Worm (Caenorhabditis elegans) whole organism, young adult: Measurements from ENCODE around the gene fbxb-75.

Experiments used
- B0035.1 ChIP-seq: sonication (generic microtip); optimal IDR thresholded peaks from 2 replicates; lab custom pipeline; 2016; ENCODE audit warnings: missing genetic modification characterization, mild to moderate bottlenecking, missing compliant biosample characterization, missing genotype, missing genetic modification reagents
- C17E4.6 ChIP-seq: fragments of 200-800 bp; sonication (Bioruptor generic); IDR thresholded peaks from 2 replicates; pipeline ENCODE4 v1.3.6; 2022; ENCODE audit warnings: missing genetic modification reagents, missing genetic modification characterization, missing compliant biosample characterization
- F49E8.2 ChIP-seq: sonication (generic microtip); optimal IDR thresholded peaks from 3 replicates; lab custom pipeline; 2017; ENCODE audit warnings: missing genetic modification characterization, mild to moderate bottlenecking, missing compliant biosample characterization, antibody characterized with exemption, moderate library complexity; ENCODE audit not compliant: insufficient read depth
- F52B5.7 ChIP-seq: sonication (generic microtip); optimal IDR thresholded peaks from 2 replicates; lab custom pipeline; 2016; ENCODE audit warnings: mild to moderate bottlenecking, missing genetic modification characterization, missing compliant biosample characterization
- F55B11.4 ChIP-seq: sonication (generic microtip); optimal IDR thresholded peaks from 2 replicates; lab custom pipeline; 2016; ENCODE audit warnings: missing compliant biosample characterization, missing genetic modification characterization, borderline replicate concordance; ENCODE audit not compliant: insufficient read depth
- F57C9.4 ChIP-seq: sonication (generic microtip); optimal IDR thresholded peaks from 2 replicates; lab custom pipeline; 2017; ENCODE audit warnings: mild to moderate bottlenecking, missing genetic modification characterization, missing compliant biosample characterization
- Y67H2A.10 ChIP-seq: fragments of 200-800 bp; sonication (Bioruptor generic); conservative IDR thresholded peaks from 2 replicates; pipeline ENCODE4 v1.3.6; 2022; ENCODE audit warnings: missing genetic modification reagents, missing genetic modification characterization, missing compliant biosample characterization
- Y79H2A.3 ChIP-seq: fragments of 200-800 bp; sonication (Bioruptor generic); conservative IDR thresholded peaks from 2 replicates; pipeline ENCODE4 v1.3.6; 2022; ENCODE audit warnings: missing genetic modification reagents, missing genetic modification characterization, missing compliant biosample characterization
- akir-1 ChIP-seq: fragments of 200-800 bp; sonication (Bioruptor generic); optimal IDR thresholded peaks from 2 replicates; lab custom pipeline; 2018; ENCODE audit warnings: mild to moderate bottlenecking, missing genetic modification characterization, moderate library complexity, missing compliant biosample characterization
- ama-1 ChIP-seq, 3 experiments: fragments of 150-350 bp in 1 of 3; sonication (generic microtip) in 2 of 3; optimal IDR thresholded peaks; 2 replicates each; lab custom pipeline; 2014 to 2018; ENCODE audit warnings: missing biosample characterization in 2 of 3, missing genetic modification characterization in 2 of 3, missing genetic modification reagents in 2 of 3
- aptf-2 ChIP-seq: fragments of 200-800 bp; sonication (Bioruptor generic); conservative IDR thresholded peaks from 2 replicates; pipeline ENCODE4 v1.3.6; 2022; ENCODE audit warnings: missing genetic modification reagents, missing genetic modification characterization, missing compliant biosample characterization
- atf-7 ChIP-seq: sonication (generic microtip); optimal IDR thresholded peaks from 2 replicates; lab custom pipeline; 2017; ENCODE audit warnings: mild to moderate bottlenecking, missing genetic modification characterization, missing compliant biosample characterization
- attf-6 ChIP-seq: fragments of 200-800 bp; sonication (Bioruptor generic); IDR thresholded peaks from 2 replicates; pipeline ENCODE4 v1.3.6; 2022; ENCODE audit warnings: missing genetic modification reagents, missing genetic modification characterization, missing compliant biosample characterization
- ccch-3 ChIP-seq: fragments of 200-800 bp; sonication (Bioruptor generic); optimal IDR thresholded peaks from 2 replicates; lab custom pipeline; 2018; ENCODE audit warnings: mild to moderate bottlenecking, missing genetic modification characterization, missing compliant biosample characterization
- ceh-100 ChIP-seq: fragments of 200-800 bp; sonication (Bioruptor generic); IDR thresholded peaks from 2 replicates; pipeline ENCODE4 v1.3.6; 2022; ENCODE audit warnings: missing genetic modification reagents, missing genetic modification characterization, missing compliant biosample characterization
- ceh-58 ChIP-seq: fragments of 200-800 bp; sonication (Bioruptor generic); IDR thresholded peaks from 2 replicates; pipeline ENCODE4 v1.3.6; 2022; ENCODE audit warnings: missing genetic modification characterization, missing compliant biosample characterization
- ceh-79 ChIP-seq: sonication (generic microtip); optimal IDR thresholded peaks from 2 replicates; lab custom pipeline; 2017; ENCODE audit warnings: mild to moderate bottlenecking, missing genetic modification characterization, missing compliant biosample characterization
- chd-7 ChIP-seq: sonication (generic microtip); optimal IDR thresholded peaks from 2 replicates; lab custom pipeline; 2016; ENCODE audit warnings: mild to moderate bottlenecking, missing genetic modification characterization, moderate library complexity, missing compliant biosample characterization
- efl-1 ChIP-seq: fragments of 150-350 bp; optimal IDR thresholded peaks from 2 replicates; lab custom pipeline; 2014; ENCODE audit warnings: missing biosample characterization, missing genetic modification reagents, missing genetic modification characterization
- egl-18 ChIP-seq: fragments of 200-800 bp; sonication (Bioruptor generic); IDR thresholded peaks from 2 replicates; pipeline ENCODE4 v1.3.6; 2022; ENCODE audit warnings: missing genetic modification reagents, missing genetic modification characterization, missing compliant biosample characterization
- ekl-4 ChIP-seq: fragments of 200-800 bp; sonication (Bioruptor generic); IDR thresholded peaks from 2 replicates; pipeline ENCODE4 v1.3.6; 2022; ENCODE audit warnings: missing genetic modification reagents, missing genetic modification characterization, missing compliant biosample characterization
- fkh-3 ChIP-seq: sonication (generic microtip); optimal IDR thresholded peaks from 2 replicates; lab custom pipeline; 2016; ENCODE audit warnings: mild to moderate bottlenecking, missing genetic modification characterization, missing compliant biosample characterization
- gei-17 ChIP-seq: fragments of 200-800 bp; sonication (Bioruptor generic); optimal IDR thresholded peaks from 2 replicates; lab custom pipeline; 2018; ENCODE audit warnings: mild to moderate bottlenecking, missing genetic modification characterization, missing compliant biosample characterization
- hlh-12 ChIP-seq: sonication (generic microtip); optimal IDR thresholded peaks from 2 replicates; lab custom pipeline; 2016; ENCODE audit warnings: missing genetic modification characterization, missing compliant biosample characterization
- hmg-20 ChIP-seq: fragments of 200-800 bp; sonication (Bioruptor generic); IDR thresholded peaks from 2 replicates; pipeline ENCODE4 v1.3.6; 2022; ENCODE audit warnings: missing genetic modification reagents, missing genetic modification characterization, missing compliant biosample characterization
- let-526 ChIP-seq: fragments of 200-800 bp; sonication (Bioruptor generic); IDR thresholded peaks from 2 replicates; pipeline ENCODE4 v1.3.6; 2022; ENCODE audit warnings: missing genetic modification reagents, missing genetic modification characterization, missing compliant biosample characterization
- lin-40 ChIP-seq: sonication (generic microtip); optimal IDR thresholded peaks from 2 replicates; lab custom pipeline; 2016; ENCODE audit warnings: missing genetic modification characterization, mild to moderate bottlenecking, missing compliant biosample characterization, missing genotype, missing genetic modification reagents
- lir-1 ChIP-seq: fragments of 200-800 bp; sonication (Bioruptor generic); conservative IDR thresholded peaks from 2 replicates; pipeline ENCODE4 v1.3.6; 2022; ENCODE audit warnings: missing genetic modification reagents, missing genetic modification characterization, missing compliant biosample characterization
- mel-28 ChIP-seq: sonication (generic microtip); optimal IDR thresholded peaks from 2 replicates; lab custom pipeline; 2016; ENCODE audit warnings: borderline replicate concordance, mild to moderate bottlenecking, missing genetic modification characterization, missing compliant biosample characterization
- mes-4 ChIP-seq: sonication (generic microtip); optimal IDR thresholded peaks from 2 replicates; lab custom pipeline; 2016; ENCODE audit warnings: missing genotype, missing genetic modification characterization, missing compliant biosample characterization
- mxl-1 ChIP-seq: sonication (generic microtip); optimal IDR thresholded peaks from 2 replicates; lab custom pipeline; 2016; ENCODE audit warnings: missing genetic modification characterization, missing compliant biosample characterization
- nhr-27 ChIP-seq: fragments of 200-800 bp; sonication (Bioruptor generic); optimal IDR thresholded peaks from 2 replicates; lab custom pipeline; 2018; ENCODE audit warnings: mild to moderate bottlenecking, missing genetic modification characterization, moderate library complexity, missing compliant biosample characterization
- nhr-80 ChIP-seq: sonication (generic microtip); optimal IDR thresholded peaks from 2 replicates; lab custom pipeline; 2016; ENCODE audit warnings: missing genetic modification characterization, missing compliant biosample characterization
- rcor-1 ChIP-seq: fragments of 200-800 bp; sonication (Bioruptor generic); IDR thresholded peaks from 2 replicates; pipeline ENCODE4 v1.3.6; 2022; ENCODE audit warnings: missing genetic modification reagents, missing genetic modification characterization, missing compliant biosample characterization
- rpc-1 ChIP-seq, 2 experiments: fragments of 150-350 bp in 1 of 2; sonication (generic microtip) in 1 of 2; optimal IDR thresholded peaks; 2 replicates each; lab custom pipeline; 2014 to 2018; ENCODE audit warnings: missing biosample characterization in 1 of 2, missing genetic modification characterization in 1 of 2, missing genetic modification reagents in 1 of 2, missing genotype in 1 of 2
- snpc-3.4 ChIP-seq: sonication (generic microtip); optimal IDR thresholded peaks from 2 replicates; lab custom pipeline; 2017; ENCODE audit warnings: missing genetic modification characterization, mild to moderate bottlenecking, missing compliant biosample characterization, antibody characterized with exemption, moderate library complexity, missing genotype, missing genetic modification reagents
- snpc-4 ChIP-seq, 5 experiments: fragments of 150-350 bp in 1 of 5; sonication (generic microtip) in 4 of 5; optimal IDR thresholded peaks; 2 replicates each; lab custom pipeline; 2014 to 2018; ENCODE audit warnings: missing genetic modification characterization in 5 of 5, missing biosample characterization in 3 of 5, antibody characterized with exemption in 2 of 5, mild to moderate bottlenecking in 2 of 5, missing compliant biosample characterization in 2 of 5, missing genotype in 2 of 5, moderate library complexity in 2 of 5, missing genetic modification reagents in 1 of 5
- somi-1 ChIP-seq: fragments of 200-800 bp; sonication (Bioruptor generic); optimal IDR thresholded peaks from 2 replicates; lab custom pipeline; 2018; ENCODE audit warnings: mild to moderate bottlenecking, missing genetic modification characterization, missing compliant biosample characterization
- sptf-2 ChIP-seq: fragments of 200-800 bp; sonication (Bioruptor generic); optimal IDR thresholded peaks from 2 replicates; lab custom pipeline; 2018; ENCODE audit warnings: mild to moderate bottlenecking, missing genetic modification characterization, missing compliant biosample characterization
- tbx-9 ChIP-seq: sonication (generic microtip); optimal IDR thresholded peaks from 2 replicates; lab custom pipeline; 2016; ENCODE audit warnings: borderline replicate concordance, missing genetic modification characterization, inconsistent platforms, missing compliant biosample characterization
- ztf-26 ChIP-seq: sonication (generic microtip); optimal IDR thresholded peaks from 2 replicates; lab custom pipeline; 2017; ENCODE audit warnings: missing genetic modification characterization, missing compliant biosample characterization

Gene fbxb-75

DNA sequence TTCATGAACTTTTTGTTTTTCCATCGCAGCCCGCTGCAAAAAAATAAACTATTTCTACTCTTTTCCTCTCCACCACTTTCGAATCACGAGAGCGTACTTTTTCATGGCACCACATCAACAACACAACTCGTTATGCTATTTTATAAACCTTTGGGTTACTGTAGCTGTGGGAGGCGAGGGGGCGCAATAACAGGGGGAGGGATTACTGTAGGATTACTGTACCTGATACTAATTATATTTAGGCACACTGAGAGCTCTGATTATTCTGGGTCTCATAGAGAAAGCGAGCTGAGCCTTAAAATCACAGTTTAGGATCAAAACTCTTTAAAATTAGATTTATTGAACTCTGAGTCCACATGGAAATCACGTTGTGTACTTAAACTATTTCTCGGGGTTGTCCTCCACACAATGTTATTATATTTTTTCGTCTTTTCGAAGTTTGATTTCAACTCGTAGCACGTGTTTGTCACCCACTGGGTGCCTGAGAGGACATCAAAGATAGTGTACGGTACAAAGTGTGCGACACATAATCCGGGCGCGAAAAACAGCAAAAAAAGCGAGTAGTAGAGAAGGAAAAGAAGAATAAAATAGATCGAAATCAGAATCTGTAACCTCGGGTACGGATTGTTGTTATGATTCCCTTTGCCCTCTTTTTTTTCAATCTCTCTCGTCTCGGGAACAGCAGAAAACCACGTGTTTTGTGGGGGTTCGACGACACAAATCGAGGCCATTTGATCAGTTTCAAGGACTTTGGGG is 31.6 kb upstream of the fbxb-75 start (continued):
- TF ChIP-seq chd-7 (tag; lab: Kevin White, UChicago) (peak; percentile 11), B0035.1 (tag; lab: Kevin White, UChicago) (no peak), sptf-2 (GFP tag; lab: Kevin White, UChicago) (no peak), rcor-1 (GFP tag; lab: Robert Waterston, UW) (no peak), atf-7 (tag; lab: Kevin White, UChicago) (no peak), ceh-58 (no peak), mxl-1 (tag; lab: Kevin White, UChicago) (no peak), snpc-3.4 (tag; lab: Kevin White, UChicago) (no peak), aptf-2 (GFP tag; lab: Robert Waterston, UW) (no peak), C17E4.6 (GFP tag; lab: Robert Waterston, UW) (no peak), egl-18 (GFP tag; lab: Robert Waterston, UW) (no peak), Y67H2A.10 (GFP tag; lab: Robert Waterston, UW) (no peak), lir-1 (0 out of 2 replicates have a peak, but pooled peaks have one; percentile 19), hmg-20 (GFP tag; lab: Robert Waterston, UW) (no peak), akir-1 (GFP tag; lab: Kevin White, UChicago) (no peak), nhr-27 (no peak), lin-40 (tag; lab: Kevin White, UChicago) (no peak), snpc-4 (GFP tag; optimal IDR thresholded peaks at IDR 0.05; lab: Kevin White, UChicago) (no peak), snpc-4 (tag; optimal IDR thresholded peaks at IDR 0.05; lab: Kevin White, UChicago) (no peak), ccch-3 (GFP tag; lab: Kevin White, UChicago) (no peak), ztf-26 (tag; lab: Kevin White, UChicago) (no peak), ceh-79 (no peak), efl-1 (no peak), F52B5.7 (tag; lab: Kevin White, UChicago) (no peak), ama-1 (optimal IDR thresholded peaks at IDR 0.05; lab: Kevin White, UChicago) (no peak), ama-1 (GFP tag; optimal IDR thresholded peaks at IDR 0.05; lab: Kevin White, UChicago) (no peak), gei-17 (no peak), F57C9.4 (no peak), F55B11.4 (no peak), tbx-9 (tag; lab: Kevin White, UChicago) (no peak), F49E8.2 (tag; lab: Kevin White, UChicago) (no peak), fkh-3 (tag; lab: Kevin White, UChicago) (no peak), mel-28 (no peak), Y79H2A.3 (GFP tag; lab: Robert Waterston, UW) (no peak), nhr-80 (tag; lab: Kevin White, UChicago) (peak; percentile 30), mes-4 (no peak), hlh-12 (tag; lab: Kevin White, UChicago) (no peak), let-526 (GFP tag; lab: Robert Waterston, UW) (peak; percentile 8; the same call in 1 of the 2 replicates), attf-6 (GFP tag; lab: Robert Waterston, UW) (0 out of 2 replicates have a peak, but pooled peaks have one; percentile 23), rpc-1 (optimal IDR thresholded peaks at IDR 0.05; lab: Kevin White, UChicago) (no peak), rpc-1 (tag; optimal IDR thresholded peaks at IDR 0.05; lab: Kevin White, UChicago) (no peak), somi-1 (GFP tag; lab: Kevin White, UChicago) (no peak), ekl-4 (GFP tag; lab: Robert Waterston, UW) (no peak), ceh-100 (GFP tag; lab: Robert Waterston, UW) (no peak)
- TF ChIP-seq, all 124 proteins: peak for 12
